Fruit fly (Drosophila melanogaster): Measurements from ENCODE around the gene Blos2.

Gene Blos2

DNA sequence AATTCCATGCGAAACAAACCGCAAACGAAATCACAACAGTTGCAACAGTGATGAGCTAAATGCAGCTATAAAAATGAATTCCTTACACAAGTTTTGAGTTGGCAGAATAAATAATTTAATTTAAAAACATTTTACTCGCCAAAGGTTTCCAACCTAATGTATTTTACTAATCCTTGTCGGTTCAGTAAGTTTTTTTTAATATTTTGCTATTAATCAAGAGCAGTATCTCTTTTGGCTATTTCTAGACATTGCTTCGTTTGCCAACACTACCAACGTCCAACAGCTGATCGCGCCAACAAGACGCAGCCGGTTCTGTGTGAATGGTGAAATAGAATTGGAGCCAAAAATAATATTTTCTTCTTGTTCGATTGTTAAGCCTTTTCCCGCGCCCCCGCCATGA lies 3.3 kb downstream of the Blos2 start, which contains the start of the genes CG32075, CG45101 and SuUR (continued):
- TF ChIP-seq ranshi (GFP tag; IDR thresholded peaks at IDR 0.05) (peak; percentile 86), Lhr (GFP tag; optimal IDR thresholded peaks at IDR 0.05) (peak; percentile 51), Side (GFP tag; optimal IDR thresholded peaks at IDR 0.05) (peak; percentile 86), trh (GFP tag; optimal IDR thresholded peaks at IDR 0.05) (peak; percentile 68), Ada2b (GFP tag; IDR thresholded peaks at IDR 0.05) (peak; percentile 88), CG7745 (tag; optimal IDR thresholded peaks at IDR 0.05) (no peak), Ets97D (GFP tag; optimal IDR thresholded peaks at IDR 0.05) (peak; percentile 85), HmgD (GFP tag; optimal IDR thresholded peaks at IDR 0.05) (peak; percentile 73), CrebB (tag; optimal IDR thresholded peaks at IDR 0.05) (peak; percentile 58), zfh2 (GFP tag; optimal IDR thresholded peaks at IDR 0.05) (peak; percentile 94), CG16863 (GFP tag; optimal IDR thresholded peaks at IDR 0.05) (peak; percentile 84), Xrp1 (GFP tag; IDR thresholded peaks at IDR 0.05) (peak; percentile 83), ac (GFP tag; optimal IDR thresholded peaks at IDR 0.05) (peak; percentile 38), Kr (GFP tag; optimal IDR thresholded peaks at IDR 0.05) (no peak), vvl (GFP tag; IDR thresholded peaks at IDR 0.05) (peak; percentile 91), CG7271 (tag; optimal IDR thresholded peaks at IDR 0.05) (peak; percentile 58), CG16815 (GFP tag; optimal IDR thresholded peaks at IDR 0.05) (peak; percentile 80), CG3838 (GFP tag; optimal IDR thresholded peaks at IDR 0.05) (peak; percentile 81), CG4854 (GFP tag; optimal IDR thresholded peaks at IDR 0.05) (peak; percentile 84), Nf-YC (tag; optimal IDR thresholded peaks at IDR 0.05) (peak; percentile 78), CG5180 (GFP tag; optimal IDR thresholded peaks at IDR 0.05) (peak; percentile 59), dimm (GFP tag; IDR thresholded peaks at IDR 0.05) (0 out of 2 replicates have a peak, but pooled peaks have one; percentile 7), nom (GFP tag; optimal IDR thresholded peaks at IDR 0.05) (peak; percentile 42), CG18599 (GFP tag; optimal IDR thresholded peaks at IDR 0.05) (peak; percentile 83), C15 (GFP tag; IDR thresholded peaks at IDR 0.05) (peak; percentile 86), eyg (GFP tag; optimal IDR thresholded peaks at IDR 0.05) (peak; percentile 76), schlank (tag; optimal IDR thresholded peaks at IDR 0.05) (peak; percentile 25), chn (GFP tag; optimal IDR thresholded peaks at IDR 0.05) (peak; percentile 92), CG7987 (GFP tag; optimal IDR thresholded peaks at IDR 0.05) (peak; percentile 65), so (GFP tag; IDR thresholded peaks at IDR 0.05) (peak; percentile 78; the same call in 2 of the 3 replicates), Dfd (GFP tag; optimal IDR thresholded peaks at IDR 0.05) (no peak), HHEX (GFP tag; optimal IDR thresholded peaks at IDR 0.05) (peak; percentile 82), gcm2 (GFP tag; optimal IDR thresholded peaks at IDR 0.05) (peak; percentile 81), CG7372 (GFP tag; IDR thresholded peaks at IDR 0.05) (peak; percentile 80), dmrt11E (tag; optimal IDR thresholded peaks at IDR 0.05) (peak; percentile 84), CG10209 (GFP tag; optimal IDR thresholded peaks at IDR 0.05) (peak; percentile 85), caup (GFP tag; optimal IDR thresholded peaks at IDR 0.05; ENCODE audit: severe bottlenecking) (peak; percentile 86), Drgx (GFP tag; IDR thresholded peaks at IDR 0.05) (peak; percentile 82), Gsc (GFP tag; IDR thresholded peaks at IDR 0.05) (peak; percentile 39; the same call in 1 of the 2 replicates), CG1647 (GFP tag; optimal IDR thresholded peaks at IDR 0.05) (peak; percentile 76), CG6765 (GFP tag; optimal IDR thresholded peaks at IDR 0.05) (peak; percentile 9), CG4424 (GFP tag; optimal IDR thresholded peaks at IDR 0.05) (peak; percentile 92), CG33213 (GFP tag; optimal IDR thresholded peaks at IDR 0.05) (peak; percentile 91), CG2199 (GFP tag; IDR thresholded peaks at IDR 0.05) (peak; percentile 56; the same call in 1 of the 3 replicates), Spps (tag; optimal IDR thresholded peaks at IDR 0.05) (peak; percentile 76), CG13123 (GFP tag; optimal IDR thresholded peaks at IDR 0.05) (peak; percentile 82), CG18764 (GFP tag; optimal IDR thresholded peaks at IDR 0.05) (peak; percentile 83), bsh (GFP tag; optimal IDR thresholded peaks at IDR 0.05) (peak in 1 of 2 experiments; percentile 85), CG10979 (tag; optimal IDR thresholded peaks at IDR 0.05) (peak; percentile 76), ttk (GFP tag; IDR thresholded peaks at IDR 0.05) (peak; percentile 81)
